Fruit fly (Drosophila melanogaster): ENCODE results near the gene CG5342.

CG5342 gene

DNA sequence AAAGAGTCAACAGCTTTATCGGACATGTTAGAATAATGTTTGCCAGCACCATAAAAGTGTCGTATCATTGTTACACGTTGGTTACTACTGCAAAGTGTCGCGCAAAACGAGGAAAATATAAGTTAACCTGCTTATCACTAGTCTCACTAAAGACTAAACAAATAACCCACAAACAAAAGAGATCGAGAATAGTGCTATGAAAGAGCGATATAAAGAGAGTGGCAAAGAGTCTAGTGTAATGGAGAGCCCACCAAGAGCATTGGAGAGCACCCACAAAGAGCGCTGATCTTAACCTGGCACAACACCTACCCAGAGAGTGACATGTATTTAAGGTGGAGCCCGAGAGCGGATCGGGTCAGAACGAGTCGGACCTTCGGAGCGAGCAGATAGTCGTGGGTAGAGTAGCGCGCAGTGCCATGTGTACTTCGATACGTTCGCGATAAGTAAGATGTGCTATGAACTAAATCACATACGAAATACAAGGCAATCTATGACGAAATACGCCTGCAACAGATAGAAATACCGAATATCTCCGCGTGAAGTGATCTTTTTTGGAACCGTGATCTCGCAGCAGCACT lies 9.7 kb upstream of the CG5342 start, which contains the start of gene Mrp4 (continued):
- peak; percentile 64 for TF ChIP-seq lab (GFP tag; optimal IDR thresholded peaks at IDR 0.05)
- TF ChIP-seq cad (GFP tag; optimal IDR thresholded peaks at IDR 0.05): no peak
- peak; percentile 46; the same call in 1 of the 4 replicates for TF ChIP-seq Gug (GFP tag; IDR thresholded peaks at IDR 0.05)
- no peak; the same call in 2 of the 3 replicates for TF ChIP-seq row (GFP tag; IDR thresholded peaks at IDR 0.05)
- TF ChIP-seq CG7987 (GFP tag; optimal IDR thresholded peaks at IDR 0.05): no peak
- TF ChIP-seq btn (GFP tag; optimal IDR thresholded peaks at IDR 0.05): peak; percentile 40

DNA sequence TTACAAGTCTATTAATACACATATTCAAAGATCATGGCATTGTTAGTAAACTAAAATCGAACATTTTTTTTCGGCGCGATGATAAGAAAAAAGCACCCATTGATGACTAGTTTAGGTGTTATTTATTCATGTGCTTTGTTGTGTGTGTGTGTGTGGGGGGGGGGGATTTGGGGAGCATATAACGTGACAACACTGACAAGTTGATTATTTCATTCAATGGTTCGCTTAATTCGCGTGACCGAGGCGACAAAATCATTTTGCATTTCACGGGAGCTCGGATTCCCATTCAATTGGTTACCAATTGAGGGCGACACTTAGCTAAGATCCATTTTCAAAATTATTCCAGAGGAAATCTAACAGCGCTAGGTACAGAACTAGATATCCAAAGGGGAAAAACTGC lies 8.6 kb upstream of the CG5342 start:
- TF ChIP-seq pho (GFP tag; optimal IDR thresholded peaks at IDR 0.05) (no peak), cwo (GFP tag; optimal IDR thresholded peaks at IDR 0.05) (peak; percentile 82), ash1 (GFP tag; optimal IDR thresholded peaks at IDR 0.05) (no peak), CG4730 (GFP tag; IDR thresholded peaks at IDR 0.05) (no peak), vvl (GFP tag; IDR thresholded peaks at IDR 0.05) (peak; percentile 48; the same call in 1 of the 2 replicates), CG12769 (tag; optimal IDR thresholded peaks at IDR 0.05) (no peak), insv (GFP tag; optimal IDR thresholded peaks at IDR 0.05) (no peak), sd (tag; optimal IDR thresholded peaks at IDR 0.05) (no peak), stc (GFP tag; IDR thresholded peaks at IDR 0.05) (0 out of 2 replicates have a peak, but pooled peaks have one; percentile 8), sim (GFP tag; IDR thresholded peaks at IDR 0.05) (no peak), Nf-YB (GFP tag; optimal IDR thresholded peaks at IDR 0.05) (no peak), CG30431 (GFP tag; optimal IDR thresholded peaks at IDR 0.05) (no peak), Mes4 (GFP tag; optimal IDR thresholded peaks at IDR 0.05) (no peak), CG14014 (GFP tag; IDR thresholded peaks at IDR 0.05) (no peak), crol (GFP tag; IDR thresholded peaks at IDR 0.05) (peak; percentile 52), chinmo (GFP tag; IDR thresholded peaks at IDR 0.05; ENCODE audit: partially characterized antibody) (0 out of 4 replicates have a peak, but pooled peaks have one; percentile 71), pb (GFP tag; optimal IDR thresholded peaks at IDR 0.05) (no peak), cg (GFP tag; optimal IDR thresholded peaks at IDR 0.05) (peak; percentile 48), H2.0 (GFP tag; IDR thresholded peaks at IDR 0.05) (no peak), CG5180 (GFP tag; optimal IDR thresholded peaks at IDR 0.05) (no peak), CG7987 (GFP tag; optimal IDR thresholded peaks at IDR 0.05) (no peak), CG1647 (GFP tag; optimal IDR thresholded peaks at IDR 0.05) (no peak)

dm6 chr3R:11571408-11571807 lies 7.2 kb upstream of the CG5342 start:
- TF ChIP-seq tll (GFP tag; optimal IDR thresholded peaks at IDR 0.05): peak in 1 of 2 experiments; percentile 73
- peak; percentile 73 for TF ChIP-seq zen (tag; optimal IDR thresholded peaks at IDR 0.05)
- no peak for TF ChIP-seq btn (GFP tag; optimal IDR thresholded peaks at IDR 0.05)
- TF ChIP-seq CG15479 (GFP tag; optimal IDR thresholded peaks at IDR 0.05): peak; percentile 55

DNA sequence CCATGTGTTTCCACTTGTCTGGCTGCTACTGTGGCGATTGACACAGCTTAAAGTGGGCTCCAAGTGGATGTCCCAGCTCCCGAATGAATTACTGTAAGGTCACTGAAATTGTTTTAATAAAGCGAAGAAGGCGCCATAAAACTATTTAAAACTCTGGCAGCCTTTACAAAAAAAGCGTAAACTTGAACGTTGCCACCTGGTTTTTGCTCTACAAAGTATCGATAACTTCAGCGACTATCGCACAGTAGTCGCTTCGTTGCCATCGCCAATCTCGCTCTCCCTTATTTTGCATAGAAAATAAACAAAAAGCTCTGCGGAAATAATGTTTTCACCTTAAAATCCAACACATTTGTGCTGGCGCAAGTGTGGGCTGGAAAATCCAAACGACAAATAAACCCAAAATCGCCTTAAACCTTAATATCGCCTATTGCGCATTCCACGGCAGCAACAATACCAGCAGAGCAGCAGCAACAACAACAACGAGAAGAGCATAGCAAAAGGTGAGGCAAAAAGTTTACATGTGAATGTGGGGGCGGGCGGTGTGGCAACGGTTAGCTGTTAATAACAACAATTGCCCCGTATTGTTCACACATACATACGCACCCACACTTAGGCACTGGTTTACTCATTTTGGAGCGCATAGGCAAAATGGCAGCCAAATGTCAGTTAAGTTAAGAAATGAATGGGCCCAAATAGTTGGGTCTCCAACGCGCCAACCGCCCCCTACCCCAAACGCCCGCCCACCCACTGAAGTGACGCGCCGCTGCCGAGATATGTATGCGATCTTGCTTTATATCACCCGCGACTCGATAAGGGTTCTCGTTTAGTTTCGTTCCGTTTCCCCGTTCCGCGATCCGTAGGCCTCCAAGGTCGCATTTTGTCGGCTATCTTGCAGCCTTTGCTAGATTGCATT lies 3.0 kb downstream of the CG5342 start, which contains the start of gene wkd:
TSS of gene wkd (plus strand) at position 237 of the 913 bp plus-strand sequence.
- TF ChIP-seq CG12299 (tag; optimal IDR thresholded peaks at IDR 0.05): peak; percentile 39
- peak; percentile 86 for TF ChIP-seq Scr (GFP tag; IDR thresholded peaks at IDR 0.05; ENCODE audit: partially characterized antibody)
- no peak for TF ChIP-seq CG17802 (tag; optimal IDR thresholded peaks at IDR 0.05)
- TF ChIP-seq mam (GFP tag; optimal IDR thresholded peaks at IDR 0.05): peak; percentile 13
- peak; percentile 6 for TF ChIP-seq CG8944 (GFP tag; optimal IDR thresholded peaks at IDR 0.05)
- peak; percentile 29; the same call in 1 of the 2 replicates for TF ChIP-seq GATAe (GFP tag; conservative IDR thresholded peaks at IDR 0.05)
- TF ChIP-seq sob (GFP tag; IDR thresholded peaks at IDR 0.05): 0 out of 2 replicates have a peak, but pooled peaks have one; percentile 31
- TF ChIP-seq grn (GFP tag; optimal IDR thresholded peaks at IDR 0.05): peak; percentile 64
- peak; percentile 79 for TF ChIP-seq Sin3A (optimal IDR thresholded peaks at IDR 0.05)
- peak; percentile 77; the same call in 1 of the 2 replicates for TF ChIP-seq ato (GFP tag; IDR thresholded peaks at IDR 0.05; ENCODE audit: partially characterized antibody)
- peak; percentile 77 for TF ChIP-seq MESR4 (GFP tag; optimal IDR thresholded peaks at IDR 0.05)
- peak; percentile 58 for TF ChIP-seq NC2β (GFP tag; optimal IDR thresholded peaks at IDR 0.05)
- TF ChIP-seq mld (GFP tag; IDR thresholded peaks at IDR 0.05; ENCODE audit: partially characterized antibody): peak; percentile 79; the same call in 1 of the 3 replicates
- peak; percentile 37 for TF ChIP-seq her (GFP tag; optimal IDR thresholded peaks at IDR 0.05)

Measured in whole organism, embryonic.